Fruit fly (Drosophila melanogaster): Measurements from ENCODE around the gene Acsx3.

DNA sequence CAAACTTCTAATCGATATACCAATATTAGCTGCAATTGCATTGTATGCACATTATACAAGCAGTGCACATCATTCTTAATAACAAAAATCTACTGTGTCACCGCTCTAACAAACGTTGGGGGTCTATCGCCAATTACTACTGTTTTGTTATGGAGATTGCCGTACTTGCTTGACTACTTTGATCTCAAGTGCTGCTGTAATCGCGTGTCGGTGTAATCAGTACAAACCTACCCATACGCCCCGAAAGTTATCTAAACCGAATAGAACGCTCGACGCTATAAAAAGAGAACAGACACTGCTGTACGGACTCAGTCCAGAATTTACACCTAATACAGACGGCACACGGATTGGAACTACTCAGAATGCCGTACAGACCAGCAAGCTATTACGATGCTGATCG, at the start of gene Acsx3:
- TF ChIP-seq CG12768 (GFP tag; optimal IDR thresholded peaks at IDR 0.05), result peak; percentile 28
- peak; percentile 36 for TF ChIP-seq cic (GFP tag; optimal IDR thresholded peaks at IDR 0.05)
- TF ChIP-seq CG5204 (GFP tag; optimal IDR thresholded peaks at IDR 0.05), result no peak
